Worm (Caenorhabditis elegans) whole organism, young adult: ENCODE data around the gene ssna-1.

Source experiments
- B0336.3 ChIP-seq: fragments of 200-800 bp; sonication (Bioruptor generic); IDR thresholded peaks from 2 replicates; pipeline ENCODE4 v1.3.6; 2022; ENCODE audit warnings: missing genetic modification characterization, missing compliant biosample characterization
- C06A6.2 ChIP-seq: fragments of 200-800 bp; sonication (Bioruptor generic); conservative IDR thresholded peaks from 2 replicates; pipeline ENCODE4 v1.3.6; 2022; ENCODE audit warnings: missing genetic modification characterization, missing compliant biosample characterization
- C17E4.6 ChIP-seq: fragments of 200-800 bp; sonication (Bioruptor generic); IDR thresholded peaks from 2 replicates; pipeline ENCODE4 v1.3.6; 2022; ENCODE audit warnings: missing genetic modification reagents, missing genetic modification characterization, missing compliant biosample characterization
- F22D6.2 ChIP-seq: sonication (generic microtip); optimal IDR thresholded peaks from 2 replicates; lab custom pipeline; 2016; ENCODE audit warnings: mild to moderate bottlenecking, missing genetic modification characterization, missing compliant biosample characterization
- F37B4.10 ChIP-seq: fragments of 200-800 bp; sonication (Bioruptor generic); IDR thresholded peaks from 2 replicates; pipeline ENCODE4 v1.3.6; 2022; ENCODE audit warnings: missing genetic modification characterization, missing compliant biosample characterization
- F39B2.1 ChIP-seq: fragments of 200-800 bp; sonication (Bioruptor generic); IDR thresholded peaks from 2 replicates; pipeline ENCODE4 v1.3.6; 2022; ENCODE audit warnings: missing genetic modification reagents, missing genetic modification characterization, missing compliant biosample characterization
- F49E8.2 ChIP-seq: sonication (generic microtip); optimal IDR thresholded peaks from 3 replicates; lab custom pipeline; 2017; ENCODE audit warnings: missing genetic modification characterization, mild to moderate bottlenecking, missing compliant biosample characterization, antibody characterized with exemption, moderate library complexity; ENCODE audit not compliant: insufficient read depth
- K11D2.4 ChIP-seq: fragments of 200-800 bp; sonication (Bioruptor generic); IDR thresholded peaks from 2 replicates; pipeline ENCODE4 v1.3.6; 2022; ENCODE audit warnings: missing genetic modification reagents, missing genetic modification characterization, missing compliant biosample characterization
- Y53F4B.3 ChIP-seq: fragments of 200-800 bp; sonication (Bioruptor generic); IDR thresholded peaks from 2 replicates; pipeline ENCODE4 v1.3.6; 2022; ENCODE audit warnings: missing genetic modification reagents, missing genetic modification characterization, missing compliant biosample characterization
- Y53G8AR.9 ChIP-seq: fragments of 200-800 bp; sonication (Bioruptor generic); conservative IDR thresholded peaks from 2 replicates; pipeline ENCODE4 v1.3.6; 2022; ENCODE audit warnings: missing genetic modification reagents, missing genetic modification characterization, missing compliant biosample characterization
- Y79H2A.3 ChIP-seq: fragments of 200-800 bp; sonication (Bioruptor generic); conservative IDR thresholded peaks from 2 replicates; pipeline ENCODE4 v1.3.6; 2022; ENCODE audit warnings: missing genetic modification reagents, missing genetic modification characterization, missing compliant biosample characterization
- Y95B8A.8 ChIP-seq: fragments of 200-800 bp; sonication (Bioruptor generic); IDR thresholded peaks from 2 replicates; pipeline ENCODE4 v1.3.6; 2022; ENCODE audit warnings: missing genetic modification reagents, missing genetic modification characterization, missing compliant biosample characterization
- aptf-3 ChIP-seq: fragments of 200-800 bp; sonication (Bioruptor generic); IDR thresholded peaks from 2 replicates; pipeline ENCODE4 v1.3.6; 2022; ENCODE audit warnings: missing genetic modification characterization, missing compliant biosample characterization
- attf-6 ChIP-seq: fragments of 200-800 bp; sonication (Bioruptor generic); IDR thresholded peaks from 2 replicates; pipeline ENCODE4 v1.3.6; 2022; ENCODE audit warnings: missing genetic modification reagents, missing genetic modification characterization, missing compliant biosample characterization
- ccch-3 ChIP-seq: fragments of 200-800 bp; sonication (Bioruptor generic); optimal IDR thresholded peaks from 2 replicates; lab custom pipeline; 2018; ENCODE audit warnings: mild to moderate bottlenecking, missing genetic modification characterization, missing compliant biosample characterization
- cebp-2 ChIP-seq: fragments of 200-800 bp; sonication (Bioruptor generic); IDR thresholded peaks from 2 replicates; pipeline ENCODE4 v1.3.6; 2022; ENCODE audit warnings: missing genetic modification characterization, missing compliant biosample characterization
- ceh-100 ChIP-seq: fragments of 200-800 bp; sonication (Bioruptor generic); IDR thresholded peaks from 2 replicates; pipeline ENCODE4 v1.3.6; 2022; ENCODE audit warnings: missing genetic modification reagents, missing genetic modification characterization, missing compliant biosample characterization
- ceh-58 ChIP-seq: fragments of 200-800 bp; sonication (Bioruptor generic); IDR thresholded peaks from 2 replicates; pipeline ENCODE4 v1.3.6; 2022; ENCODE audit warnings: missing genetic modification characterization, missing compliant biosample characterization
- ceh-79 ChIP-seq: sonication (generic microtip); optimal IDR thresholded peaks from 2 replicates; lab custom pipeline; 2017; ENCODE audit warnings: mild to moderate bottlenecking, missing genetic modification characterization, missing compliant biosample characterization
- ceh-91 ChIP-seq: fragments of 200-800 bp; sonication (Bioruptor generic); IDR thresholded peaks from 2 replicates; pipeline ENCODE4 v1.3.6; 2022; ENCODE audit warnings: missing genetic modification reagents, missing genetic modification characterization, missing compliant biosample characterization
- dpl-1 ChIP-seq: fragments of 150-350 bp; optimal IDR thresholded peaks from 2 replicates; lab custom pipeline; 2014; ENCODE audit warnings: missing biosample characterization, missing genetic modification reagents, missing genetic modification characterization
- egl-18 ChIP-seq: fragments of 200-800 bp; sonication (Bioruptor generic); IDR thresholded peaks from 2 replicates; pipeline ENCODE4 v1.3.6; 2022; ENCODE audit warnings: missing genetic modification reagents, missing genetic modification characterization, missing compliant biosample characterization
- ekl-4 ChIP-seq: fragments of 200-800 bp; sonication (Bioruptor generic); IDR thresholded peaks from 2 replicates; pipeline ENCODE4 v1.3.6; 2022; ENCODE audit warnings: missing genetic modification reagents, missing genetic modification characterization, missing compliant biosample characterization
- ets-4 ChIP-seq: fragments of 200-800 bp; sonication (Bioruptor generic); optimal IDR thresholded peaks from 2 replicates; lab custom pipeline; 2018; ENCODE audit warnings: mild to moderate bottlenecking, missing genetic modification characterization, missing compliant biosample characterization
- hmg-20 ChIP-seq: fragments of 200-800 bp; sonication (Bioruptor generic); IDR thresholded peaks from 2 replicates; pipeline ENCODE4 v1.3.6; 2022; ENCODE audit warnings: missing genetic modification reagents, missing genetic modification characterization, missing compliant biosample characterization
- hsf-1 ChIP-seq: fragments of 200-800 bp; sonication (Bioruptor generic); IDR thresholded peaks from 2 replicates; pipeline ENCODE4 v1.3.6; 2022; ENCODE audit warnings: missing genetic modification reagents, missing genetic modification characterization, missing compliant biosample characterization
- lag-1 ChIP-seq: fragments of 200-800 bp; sonication (Bioruptor generic); IDR thresholded peaks from 2 replicates; pipeline ENCODE4 v1.3.6; 2022; ENCODE audit warnings: missing genetic modification reagents, missing genetic modification characterization, missing compliant biosample characterization
- let-607 ChIP-seq, 2 experiments: fragments of 200-800 bp in 1 of 2; sonication (Bioruptor generic) in 1 of 2; sonication (generic microtip) in 1 of 2; optimal IDR thresholded peaks; 2 replicates each; lab custom pipeline; 2016 to 2018; ENCODE audit warnings: mild to moderate bottlenecking in 2 of 2, missing compliant biosample characterization in 2 of 2, missing genetic modification characterization in 2 of 2, moderate library complexity in 2 of 2, missing genotype in 1 of 2
- lin-26 ChIP-seq: fragments of 200-800 bp; sonication (Bioruptor generic); IDR thresholded peaks from 2 replicates; pipeline ENCODE4 v1.3.6; 2022; ENCODE audit warnings: missing genetic modification reagents, missing genetic modification characterization, missing compliant biosample characterization
- lin-35 ChIP-seq, 3 experiments: fragments of 150-350 bp in 2 of 3; sonication (generic microtip) in 1 of 3; optimal IDR thresholded peaks; 2 replicates each; lab custom pipeline; 2014 to 2018; ENCODE audit warnings: missing biosample characterization in 3 of 3, missing genetic modification characterization in 3 of 3, missing genetic modification reagents in 3 of 3
- lin-54 ChIP-seq: fragments of 200-800 bp; sonication (Bioruptor generic); optimal IDR thresholded peaks from 2 replicates; lab custom pipeline; 2018; ENCODE audit warnings: mild to moderate bottlenecking, missing genetic modification characterization, missing compliant biosample characterization
- lir-1 ChIP-seq: fragments of 200-800 bp; sonication (Bioruptor generic); conservative IDR thresholded peaks from 2 replicates; pipeline ENCODE4 v1.3.6; 2022; ENCODE audit warnings: missing genetic modification reagents, missing genetic modification characterization, missing compliant biosample characterization
- lsy-27 ChIP-seq: sonication (generic microtip); optimal IDR thresholded peaks from 2 replicates; lab custom pipeline; 2017; ENCODE audit warnings: missing genetic modification characterization, mild to moderate bottlenecking, missing compliant biosample characterization, antibody characterized with exemption, missing genotype, borderline replicate concordance; ENCODE audit not compliant: insufficient read depth
- mcd-1 ChIP-seq: fragments of 200-800 bp; sonication (Bioruptor generic); IDR thresholded peaks from 2 replicates; pipeline ENCODE4 v1.3.6; 2022; ENCODE audit warnings: missing genetic modification reagents, missing genetic modification characterization, missing compliant biosample characterization
- mes-4 ChIP-seq: sonication (generic microtip); optimal IDR thresholded peaks from 2 replicates; lab custom pipeline; 2016; ENCODE audit warnings: missing genotype, missing genetic modification characterization, missing compliant biosample characterization
- mxl-1 ChIP-seq: sonication (generic microtip); optimal IDR thresholded peaks from 2 replicates; lab custom pipeline; 2016; ENCODE audit warnings: missing genetic modification characterization, missing compliant biosample characterization
- nhr-179 ChIP-seq: sonication (generic microtip); optimal IDR thresholded peaks from 2 replicates; lab custom pipeline; 2016; ENCODE audit warnings: mild to moderate bottlenecking, missing genetic modification characterization, missing compliant biosample characterization
- nhr-80 ChIP-seq: sonication (generic microtip); optimal IDR thresholded peaks from 2 replicates; lab custom pipeline; 2016; ENCODE audit warnings: missing genetic modification characterization, missing compliant biosample characterization
- nhr-90 ChIP-seq: sonication (generic microtip); optimal IDR thresholded peaks from 2 replicates; lab custom pipeline; 2016; ENCODE audit warnings: missing genotype, mild to moderate bottlenecking, missing genetic modification characterization, missing compliant biosample characterization
- rec-8 ChIP-seq, 2 experiments: sonication (generic microtip); optimal IDR thresholded peaks; 2 replicates each; lab custom pipeline; 2016; ENCODE audit warnings: mild to moderate bottlenecking in 2 of 2, missing genetic modification characterization in 2 of 2, missing genetic modification reagents in 2 of 2, missing genotype in 2 of 2, missing biosample characterization in 1 of 2, missing compliant biosample characterization in 1 of 2, moderate library complexity in 1 of 2
- repo-1 ChIP-seq: sonication (generic microtip); optimal IDR thresholded peaks from 2 replicates; lab custom pipeline; 2017; ENCODE audit warnings: mild to moderate bottlenecking, missing genetic modification characterization, missing compliant biosample characterization
- sdz-38 ChIP-seq: sonication (generic microtip); optimal IDR thresholded peaks from 2 replicates; lab custom pipeline; 2016; ENCODE audit warnings: missing genotype, missing genetic modification characterization, missing compliant biosample characterization
- sea-2 ChIP-seq: fragments of 200-800 bp; sonication (Bioruptor generic); IDR thresholded peaks from 2 replicates; pipeline ENCODE4 v1.3.6; 2022; ENCODE audit warnings: missing genetic modification characterization, missing compliant biosample characterization
- snpc-1.1 ChIP-seq: sonication (generic microtip); optimal IDR thresholded peaks from 2 replicates; lab custom pipeline; 2017; ENCODE audit warnings: missing genetic modification characterization, mild to moderate bottlenecking, missing compliant biosample characterization, antibody characterized with exemption, moderate library complexity, missing genotype, missing genetic modification reagents; ENCODE audit not compliant: insufficient read depth
- snpc-1.3 ChIP-seq: sonication (generic microtip); optimal IDR thresholded peaks from 2 replicates; lab custom pipeline; 2017; ENCODE audit warnings: missing genetic modification characterization, mild to moderate bottlenecking, missing compliant biosample characterization, antibody characterized with exemption, moderate library complexity, missing genotype, missing genetic modification reagents; ENCODE audit not compliant: insufficient read depth
- unc-62 ChIP-seq: fragments of 150-350 bp; optimal IDR thresholded peaks from 2 replicates; lab custom pipeline; 2014; ENCODE audit warnings: missing biosample characterization, missing genetic modification reagents, missing genetic modification characterization
- ztf-26 ChIP-seq: sonication (generic microtip); optimal IDR thresholded peaks from 2 replicates; lab custom pipeline; 2017; ENCODE audit warnings: missing genetic modification characterization, missing compliant biosample characterization
- ztf-28 ChIP-seq: fragments of 200-800 bp; sonication (Bioruptor generic); IDR thresholded peaks from 2 replicates; pipeline ENCODE4 v1.3.6; 2022; ENCODE audit warnings: missing genetic modification reagents, missing genetic modification characterization, missing compliant biosample characterization
- ztf-6 ChIP-seq: fragments of 200-800 bp; sonication (Bioruptor generic); IDR thresholded peaks from 2 replicates; pipeline ENCODE4 v1.3.6; 2022; ENCODE audit warnings: missing genetic modification reagents, missing genetic modification characterization, missing compliant biosample characterization

ssna-1 gene

DNA sequence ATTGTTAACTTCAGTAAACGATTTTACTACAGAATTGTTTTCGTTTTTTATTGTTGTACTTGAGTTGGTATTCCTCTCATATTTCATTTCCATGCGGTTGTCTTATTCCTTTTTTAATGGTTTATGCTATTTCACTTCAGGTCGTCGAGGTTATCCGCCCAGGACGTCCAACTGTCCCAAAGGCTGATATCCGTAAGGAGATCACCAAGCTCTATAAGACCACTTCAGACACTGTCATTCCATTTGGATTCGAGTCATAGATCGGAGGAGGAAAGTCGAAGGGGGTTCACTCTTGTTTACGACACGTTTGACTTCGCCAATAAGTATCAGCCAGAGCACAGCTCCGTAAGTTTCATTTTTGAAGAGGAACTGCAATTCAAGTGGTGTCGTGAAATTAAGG, 1.3 kb upstream of the ssna-1 start, which contains the start of gene T07A9.14 (continued):
- TF ChIP-seq ceh-100 (GFP tag; lab: Robert Waterston, UW) (peak; percentile 77), ztf-28 (no peak), F22D6.2 (tag; lab: Kevin White, UChicago) (no peak), nhr-90 (tag; lab: Kevin White, UChicago) (no peak), lir-1 (GFP tag; lab: Robert Waterston, UW) (no peak), rec-8 (tag; optimal IDR thresholded peaks at IDR 0.05; lab: Kevin White, UChicago) (no peak), mcd-1 (GFP tag; lab: Robert Waterston, UW) (peak; percentile 37; the same call in 1 of the 2 replicates), nhr-80 (tag; lab: Kevin White, UChicago) (no peak), Y53F4B.3 (GFP tag; lab: Robert Waterston, UW) (no peak), snpc-1.1 (peak; percentile 14), let-607 (tag; optimal IDR thresholded peaks at IDR 0.05; lab: Kevin White, UChicago) (no peak), K11D2.4 (GFP tag; lab: Robert Waterston, UW) (no peak), ceh-79 (tag; lab: Kevin White, UChicago) (no peak), egl-18 (GFP tag; lab: Robert Waterston, UW) (no peak), snpc-1.3 (tag; lab: Kevin White, UChicago) (peak; percentile 31), hmg-20 (GFP tag; lab: Robert Waterston, UW) (no peak), ets-4 (GFP tag; lab: Kevin White, UChicago) (no peak), B0336.3 (GFP tag; lab: Robert Waterston, UW) (peak; percentile 64; the same call in 1 of the 2 replicates), lin-26 (GFP tag; lab: Robert Waterston, UW) (0 out of 2 replicates have a peak, but pooled peaks have one; percentile 32), F49E8.2 (tag; lab: Kevin White, UChicago) (peak; percentile 52), ztf-26 (tag; lab: Kevin White, UChicago) (no peak), cebp-2 (peak; percentile 64; the same call in 1 of the 2 replicates), dpl-1 (GFP tag; lab: Kevin White, UChicago) (no peak), nhr-179 (tag; lab: Kevin White, UChicago) (no peak), F37B4.10 (GFP tag; lab: Robert Waterston, UW) (no peak), unc-62 (no peak), Y79H2A.3 (no peak), mxl-1 (peak; percentile 20), ekl-4 (GFP tag; lab: Robert Waterston, UW) (peak; percentile 68), C17E4.6 (GFP tag; lab: Robert Waterston, UW) (no peak), lsy-27 (tag; lab: Kevin White, UChicago) (no peak), Y53G8AR.9 (peak; percentile 58; the same call in 1 of the 2 replicates), lin-35 (GFP tag; optimal IDR thresholded peaks at IDR 0.05; lab: Kevin White, UChicago) (peak in 1 of 3 experiments; percentile 53), hsf-1 (GFP tag; lab: Robert Waterston, UW) (peak; percentile 67; the same call in 1 of the 2 replicates), mes-4 (peak; percentile 11), sdz-38 (tag; lab: Kevin White, UChicago) (no peak), sea-2 (GFP tag; lab: Robert Waterston, UW) (no peak), aptf-3 (GFP tag; lab: Robert Waterston, UW) (no peak), ceh-91 (no peak), attf-6 (peak; percentile 59), lin-54 (GFP tag; lab: Kevin White, UChicago) (peak; percentile 64), repo-1 (tag; lab: Kevin White, UChicago) (peak; percentile 43), ceh-58 (GFP tag; lab: Robert Waterston, UW) (no peak), C06A6.2 (GFP tag; lab: Robert Waterston, UW) (no peak), lag-1 (no peak), ztf-6 (GFP tag; lab: Robert Waterston, UW) (no peak), Y95B8A.8 (no peak), ccch-3 (GFP tag; lab: Kevin White, UChicago) (no peak), F39B2.1 (GFP tag; lab: Robert Waterston, UW) (no peak)
